Fruit fly (Drosophila melanogaster) whole organism, embryonic: ENCODE data around the gene CG13049.

ENCODE experiments used
- CG10431 ChIP-seq: fragments of 200-800 bp; sonication (Bioruptor generic); optimal IDR thresholded peaks from 3 replicates; lab custom pipeline; 2018; ENCODE audit warnings: missing biosample characterization, mild to moderate bottlenecking, missing genetic modification characterization
- CG10462 ChIP-seq: fragments of 200-800 bp; sonication (Bioruptor generic); optimal IDR thresholded peaks from 2 replicates; lab custom pipeline; 2016; ENCODE audit warnings: missing biosample characterization, missing genetic modification characterization
- CG10654 ChIP-seq: fragments of 200-800 bp; sonication (Bioruptor generic); optimal IDR thresholded peaks from 2 replicates; lab custom pipeline; 2016; ENCODE audit warnings: missing biosample characterization, missing genetic modification characterization
- CG11247 ChIP-seq: fragments of 200-800 bp; sonication (Bioruptor generic); IDR thresholded peaks from 2 replicates; pipeline ENCODE4 v1.3.6; 2022; ENCODE audit warnings: missing biosample characterization, missing genetic modification characterization
- CG12071 ChIP-seq: fragments of 200-800 bp; sonication (Bioruptor generic); optimal IDR thresholded peaks from 3 replicates; lab custom pipeline; 2018; ENCODE audit warnings: missing biosample characterization, mild to moderate bottlenecking, missing genetic modification characterization
- CG12236 ChIP-seq: fragments of 200-800 bp; sonication (Bioruptor generic); optimal IDR thresholded peaks from 2 replicates; lab custom pipeline; 2016; ENCODE audit warnings: missing biosample characterization, missing genetic modification characterization
- CG12299 ChIP-seq: fragments of 200-800 bp; sonication (Bioruptor generic); optimal IDR thresholded peaks from 2 replicates; lab custom pipeline; 2018; ENCODE audit warnings: missing biosample characterization, mild to moderate bottlenecking, missing genetic modification characterization
- CG12942 ChIP-seq: fragments of 200-800 bp; sonication (Bioruptor generic); optimal IDR thresholded peaks from 3 replicates; lab custom pipeline; 2016; ENCODE audit warnings: missing biosample characterization, missing genetic modification characterization
- CG14667 ChIP-seq: fragments of 200-800 bp; sonication (Bioruptor generic); IDR thresholded peaks from 2 replicates; pipeline ENCODE4 v1.3.6; 2022; ENCODE audit warnings: missing biosample characterization, missing genetic modification characterization
- CG2116 ChIP-seq: fragments of 200-800 bp; sonication (Bioruptor generic); optimal IDR thresholded peaks from 3 replicates; lab custom pipeline; 2018; ENCODE audit warnings: missing biosample characterization, mild to moderate bottlenecking, missing genetic modification characterization
- CG2129 ChIP-seq: fragments of 200-800 bp; sonication (Bioruptor generic); IDR thresholded peaks from 2 replicates; pipeline ENCODE4 v1.3.6; 2022; ENCODE audit warnings: missing biosample characterization, missing genetic modification characterization; ENCODE audit not compliant: partially characterized antibody
- CG2712 ChIP-seq: fragments of 200-800 bp; optimal IDR thresholded peaks from 3 replicates; lab custom pipeline; 2019; ENCODE audit warnings: missing biosample characterization, mild to moderate bottlenecking, missing genetic modification characterization, moderate library complexity
- CG4424 ChIP-seq: fragments of 200-800 bp; sonication (Bioruptor generic); optimal IDR thresholded peaks from 3 replicates; lab custom pipeline; 2016; ENCODE audit warnings: missing biosample characterization, missing genetic modification characterization
- CG6689 ChIP-seq: fragments of 200-800 bp; sonication (Bioruptor generic); IDR thresholded peaks from 2 replicates; pipeline ENCODE4 v1.3.6; 2022; ENCODE audit warnings: missing biosample characterization, missing genetic modification characterization
- CG6765 ChIP-seq: fragments of 200-800 bp; sonication (Bioruptor generic); optimal IDR thresholded peaks from 3 replicates; lab custom pipeline; 2017; ENCODE audit warnings: missing biosample characterization, mild to moderate bottlenecking, missing genetic modification characterization
- CG6813 ChIP-seq: fragments of 200-800 bp; sonication (Bioruptor generic); optimal IDR thresholded peaks from 2 replicates; lab custom pipeline; 2017; ENCODE audit warnings: missing biosample characterization, missing genetic modification characterization, mild to moderate bottlenecking, moderate library complexity, missing genetic modification reagents
- CG9215 ChIP-seq: fragments of 200-800 bp; sonication (Bioruptor generic); IDR thresholded peaks from 2 replicates; pipeline ENCODE4 v1.3.6; 2022; ENCODE audit warnings: missing biosample characterization, missing genetic modification characterization
- CG9609 ChIP-seq: fragments of 200-800 bp; sonication (Bioruptor generic); optimal IDR thresholded peaks from 3 replicates; lab custom pipeline; 2016; ENCODE audit warnings: missing biosample characterization, missing genetic modification characterization
- CG9932 ChIP-seq: fragments of 200-800 bp; sonication (Bioruptor generic); IDR thresholded peaks from 2 replicates; pipeline ENCODE4 v1.3.6; 2022; ENCODE audit warnings: missing biosample characterization, missing genetic modification characterization
- D19A ChIP-seq: fragments of 200-800 bp; optimal IDR thresholded peaks from 3 replicates; lab custom pipeline; 2019; ENCODE audit warnings: missing biosample characterization, mild to moderate bottlenecking, missing genetic modification characterization, moderate library complexity
- Dip3 ChIP-seq: fragments of 200-800 bp; sonication (Bioruptor generic); optimal IDR thresholded peaks from 3 replicates; lab custom pipeline; 2016; ENCODE audit warnings: missing biosample characterization, missing genetic modification characterization
- Dll ChIP-seq: fragments of 200-800 bp; sonication (Bioruptor generic); IDR thresholded peaks from 4 replicates; pipeline ENCODE4 v1.3.6; 2022; ENCODE audit warnings: missing biosample characterization, missing genetic modification characterization; ENCODE audit not compliant: partially characterized antibody
- ERR ChIP-seq: fragments of 200-800 bp; sonication (Bioruptor generic); optimal IDR thresholded peaks from 2 replicates; lab custom pipeline; 2016; ENCODE audit warnings: missing biosample characterization, missing genetic modification characterization
- Fer3 ChIP-seq: fragments of 200-800 bp; sonication (Bioruptor generic); optimal IDR thresholded peaks from 2 replicates; lab custom pipeline; 2018; ENCODE audit warnings: missing biosample characterization, mild to moderate bottlenecking, missing genetic modification characterization, moderate library complexity
- Oaz ChIP-seq: fragments of 200-800 bp; sonication (Bioruptor generic); IDR thresholded peaks from 2 replicates; pipeline ENCODE4 v1.3.6; 2022; ENCODE audit warnings: missing biosample characterization, missing genetic modification characterization
- Pdp1 ChIP-seq, 2 experiments: fragments of 200-800 bp; sonication (Bioruptor generic); optimal IDR thresholded peaks; 3 replicates each; lab custom pipeline; 2016; ENCODE audit warnings: missing biosample characterization in 2 of 2, missing genetic modification characterization in 2 of 2, mild to moderate bottlenecking in 1 of 2, moderate library complexity in 1 of 2
- Sry-δ ChIP-seq: fragments of 200-800 bp; sonication (Bioruptor generic); optimal IDR thresholded peaks from 2 replicates; lab custom pipeline; 2016; ENCODE audit warnings: missing biosample characterization, missing genetic modification characterization
- Tbp ChIP-seq: fragments of >200 bp; optimal IDR thresholded peaks from 2 replicates; lab custom pipeline; 2018; ENCODE audit warnings: missing biosample characterization, missing genetic modification characterization
- Xbp1 ChIP-seq: fragments of 200-800 bp; sonication (Bioruptor generic); optimal IDR thresholded peaks from 3 replicates; lab custom pipeline; 2016; ENCODE audit warnings: missing biosample characterization, mild to moderate bottlenecking, missing genetic modification characterization
- ab ChIP-seq: fragments of 200-800 bp; sonication (Bioruptor generic); optimal IDR thresholded peaks from 2 replicates; lab custom pipeline; 2016; ENCODE audit warnings: missing biosample characterization, missing genetic modification characterization
- ac ChIP-seq: fragments of 200-800 bp; sonication (Bioruptor generic); optimal IDR thresholded peaks from 3 replicates; lab custom pipeline; 2017; ENCODE audit warnings: missing biosample characterization, mild to moderate bottlenecking, missing genetic modification characterization
- aop ChIP-seq: fragments of 200-800 bp; sonication (Bioruptor generic); IDR thresholded peaks from 2 replicates; pipeline ENCODE4 v1.3.6; 2022; ENCODE audit warnings: missing biosample characterization, missing genetic modification characterization
- az2 ChIP-seq: fragments of 200-800 bp; sonication (Bioruptor generic); optimal IDR thresholded peaks from 3 replicates; lab custom pipeline; 2016; ENCODE audit warnings: missing biosample characterization, missing genetic modification characterization
- chm ChIP-seq: fragments of 200-800 bp; sonication (Bioruptor generic); IDR thresholded peaks from 2 replicates; pipeline ENCODE4 v1.3.6; 2022; ENCODE audit warnings: missing biosample characterization, missing genetic modification characterization
- crol ChIP-seq: fragments of 200-800 bp; sonication (Bioruptor generic); IDR thresholded peaks from 2 replicates; pipeline ENCODE4 v1.3.6; 2022; ENCODE audit warnings: missing biosample characterization, missing genetic modification characterization
- fd64A ChIP-seq: fragments of 200-800 bp; sonication (Bioruptor generic); optimal IDR thresholded peaks from 3 replicates; lab custom pipeline; 2018; ENCODE audit warnings: missing biosample characterization, mild to moderate bottlenecking, missing genetic modification characterization
- gcm ChIP-seq: fragments of 200-800 bp; sonication (Bioruptor generic); optimal IDR thresholded peaks from 2 replicates; lab custom pipeline; 2019; ENCODE audit warnings: missing biosample characterization, mild to moderate bottlenecking, missing genetic modification characterization, moderate library complexity
- hb ChIP-seq: fragments of 200-800 bp; sonication (Bioruptor generic); IDR thresholded peaks from 3 replicates; pipeline ENCODE4 v1.3.6; 2022; ENCODE audit warnings: missing biosample characterization, missing genetic modification characterization; ENCODE audit not compliant: partially characterized antibody
- hbn ChIP-seq: fragments of 200-800 bp; sonication (Bioruptor generic); IDR thresholded peaks from 2 replicates; pipeline ENCODE4 v1.3.6; 2022; ENCODE audit warnings: missing biosample characterization, missing genetic modification characterization; ENCODE audit not compliant: partially characterized antibody
- her ChIP-seq: fragments of 200-800 bp; sonication (Bioruptor generic); optimal IDR thresholded peaks from 2 replicates; lab custom pipeline; 2016; ENCODE audit warnings: missing biosample characterization, missing genetic modification characterization
- inv ChIP-seq: fragments of 200-800 bp; sonication (Bioruptor generic); IDR thresholded peaks from 2 replicates; pipeline ENCODE4 v1.3.6; 2022; ENCODE audit warnings: missing biosample characterization, missing genetic modification characterization; ENCODE audit not compliant: partially characterized antibody
- kay ChIP-seq: fragments of 200-800 bp; sonication (Bioruptor generic); optimal IDR thresholded peaks from 2 replicates; lab custom pipeline; 2016; ENCODE audit warnings: missing biosample characterization, missing genetic modification characterization
- lab ChIP-seq: fragments of 200-800 bp; sonication (Bioruptor generic); optimal IDR thresholded peaks from 3 replicates; lab custom pipeline; 2017; ENCODE audit warnings: missing biosample characterization, missing genetic modification characterization, mild to moderate bottlenecking, moderate library complexity, missing genetic modification reagents
- lbe ChIP-seq: fragments of 200-800 bp; sonication (Bioruptor generic); optimal IDR thresholded peaks from 2 replicates; lab custom pipeline; 2016; ENCODE audit warnings: missing biosample characterization, mild to moderate bottlenecking, missing genetic modification characterization
- lilli ChIP-seq: fragments of 200-800 bp; sonication (Bioruptor generic); optimal IDR thresholded peaks from 3 replicates; lab custom pipeline; 2016; ENCODE audit warnings: missing biosample characterization, missing genetic modification characterization
- mam ChIP-seq: fragments of 200-800 bp; sonication (Bioruptor generic); optimal IDR thresholded peaks from 3 replicates; lab custom pipeline; 2016; ENCODE audit warnings: missing biosample characterization, missing genetic modification characterization
- onecut ChIP-seq: fragments of 200-800 bp; sonication (Bioruptor generic); IDR thresholded peaks from 2 replicates; pipeline ENCODE4 v1.3.6; 2022; ENCODE audit warnings: missing biosample characterization, missing genetic modification characterization
- shn ChIP-seq: fragments of 200-800 bp; sonication (Bioruptor generic); optimal IDR thresholded peaks from 3 replicates; lab custom pipeline; 2016; ENCODE audit warnings: missing biosample characterization, missing genetic modification characterization
- tin ChIP-seq: fragments of 200-800 bp; sonication (Bioruptor generic); optimal IDR thresholded peaks from 3 replicates; lab custom pipeline; 2016; ENCODE audit warnings: missing biosample characterization, missing genetic modification characterization
- tna ChIP-seq: fragments of 200-800 bp; sonication (Bioruptor generic); IDR thresholded peaks from 2 replicates; pipeline ENCODE4 v1.3.6; 2022; ENCODE audit warnings: missing biosample characterization, missing genetic modification characterization; ENCODE audit not compliant: partially characterized antibody
- toy ChIP-seq: fragments of 200-800 bp; sonication (Bioruptor generic); IDR thresholded peaks from 2 replicates; pipeline ENCODE4 v1.3.6; 2022; ENCODE audit warnings: missing biosample characterization, missing genetic modification characterization
- vfl ChIP-seq: fragments of 200-800 bp; sonication (Bioruptor generic); optimal IDR thresholded peaks from 2 replicates; lab custom pipeline; 2016; ENCODE audit warnings: missing biosample characterization, missing genetic modification characterization

CG13049 gene

DNA sequence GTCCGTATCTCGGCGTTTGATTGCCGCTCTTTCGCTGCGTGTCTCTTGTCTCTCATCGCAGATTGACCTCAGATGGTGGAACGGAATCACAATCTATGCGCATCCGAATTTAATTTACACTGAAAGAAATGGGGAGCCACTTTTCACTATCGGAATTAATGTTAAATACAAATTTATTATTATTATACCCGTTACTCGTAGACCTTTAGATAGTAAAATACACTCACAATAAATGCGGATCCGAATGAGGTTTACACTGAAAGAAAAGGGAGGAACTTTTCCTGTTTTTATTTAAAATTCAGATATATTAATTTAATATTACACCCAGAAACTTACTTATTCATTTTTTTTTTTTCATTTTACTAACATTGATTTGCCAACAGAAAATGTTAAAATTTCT lies 7.3 kb upstream of the CG13049 start (continued):
- TF ChIP-seq onecut (GFP tag; lab: Robert Waterston, UW) (0 out of 2 replicates have a peak, but pooled peaks have one; percentile 7), vfl (GFP tag; lab: Kevin White, UChicago) (no peak), CG12942 (no peak), CG12236 (no peak), toy (GFP tag; lab: Robert Waterston, UW) (no peak), gcm (no peak), Sry-δ (no peak), Tbp (no peak), CG9609 (no peak), CG12071 (GFP tag; lab: Kevin White, UChicago) (no peak), Pdp1 (GFP tag; optimal IDR thresholded peaks at IDR 0.05; lab: Kevin White, UChicago) (no peak), lilli (GFP tag; lab: Kevin White, UChicago) (no peak), CG4424 (GFP tag; lab: Kevin White, UChicago) (peak; percentile 38), CG11247 (GFP tag; lab: Robert Waterston, UW) (no peak), ac (no peak), CG12299 (tag; lab: Kevin White, UChicago) (no peak), inv (GFP tag; lab: Robert Waterston, UW) (no peak), chm (no peak), Dll (GFP tag; lab: Robert Waterston, UW) (no peak), tin (GFP tag; lab: Kevin White, UChicago) (peak; percentile 10), her (GFP tag; lab: Kevin White, UChicago) (no peak), Fer3 (tag; lab: Kevin White, UChicago) (no peak), shn (no peak), CG10431 (GFP tag; lab: Kevin White, UChicago) (no peak), Dip3 (GFP tag; lab: Kevin White, UChicago) (no peak), CG9215 (GFP tag; lab: Robert Waterston, UW) (no peak), aop (GFP tag; lab: Robert Waterston, UW) (no peak), mam (GFP tag; lab: Kevin White, UChicago) (no peak), ERR (GFP tag; lab: Kevin White, UChicago) (no peak), CG9932 (GFP tag; lab: Robert Waterston, UW) (no peak), CG6689 (no peak), CG2129 (no peak), CG2712 (no peak), crol (no peak), CG14667 (GFP tag; lab: Robert Waterston, UW) (no peak), Xbp1 (GFP tag; lab: Kevin White, UChicago) (peak; percentile 56), fd64A (GFP tag; lab: Kevin White, UChicago) (no peak), Oaz (GFP tag; lab: Robert Waterston, UW) (no peak), hb (GFP tag; lab: Robert Waterston, UW) (no peak), tna (GFP tag; lab: Robert Waterston, UW) (no peak), az2 (peak; percentile 31), CG2116 (GFP tag; lab: Kevin White, UChicago) (no peak), kay (no peak), CG10654 (GFP tag; lab: Kevin White, UChicago) (peak; percentile 2), D19A (no peak), hbn (GFP tag; lab: Robert Waterston, UW) (no peak), lbe (no peak), CG6813 (GFP tag; lab: Kevin White, UChicago) (no peak), lab (GFP tag; lab: Kevin White, UChicago) (peak; percentile 19), ab (GFP tag; lab: Kevin White, UChicago) (no peak), CG6765 (no peak), CG10462 (no peak)
